Worm (Caenorhabditis elegans) whole organism, L4 larva: ENCODE data around the gene F01G10.9.

Experiments used
- F10B5.3 ChIP-seq: sonication (generic microtip); optimal IDR thresholded peaks from 2 replicates; lab custom pipeline; 2016; ENCODE audit warnings: mild to moderate bottlenecking, missing genetic modification characterization, missing compliant biosample characterization
- F49E8.2 ChIP-seq: sonication (generic microtip); optimal IDR thresholded peaks from 2 replicates; lab custom pipeline; 2016; ENCODE audit warnings: missing compliant biosample characterization, mild to moderate bottlenecking, missing genetic modification characterization, borderline replicate concordance
- T20F7.1 ChIP-seq: fragments of 200-800 bp; sonication (Bioruptor generic); optimal IDR thresholded peaks from 2 replicates; lab custom pipeline; 2018; ENCODE audit warnings: mild to moderate bottlenecking, missing genetic modification characterization, missing compliant biosample characterization
- Y5F2A.4 ChIP-seq: fragments of 200-800 bp; sonication (Bioruptor generic); optimal IDR thresholded peaks from 2 replicates; lab custom pipeline; 2018; ENCODE audit warnings: mild to moderate bottlenecking, missing genetic modification characterization, missing compliant biosample characterization
- ZK546.5 ChIP-seq, 2 experiments: sonication (generic microtip); optimal IDR thresholded peaks; 2 replicates each; lab custom pipeline; 2017; ENCODE audit warnings: missing biosample characterization in 2 of 2, missing genetic modification characterization in 2 of 2
- ceh-28 ChIP-seq: fragments of 150-350 bp; optimal IDR thresholded peaks from 2 replicates; lab custom pipeline; 2014; ENCODE audit warnings: missing biosample characterization, missing genetic modification reagents, missing genetic modification characterization
- ceh-32 ChIP-seq: sonication (generic microtip); optimal IDR thresholded peaks from 2 replicates; lab custom pipeline; 2016; ENCODE audit warnings: mild to moderate bottlenecking, missing genetic modification characterization, missing compliant biosample characterization; ENCODE audit not compliant: poor library complexity
- ces-1 ChIP-seq: fragments of 150-350 bp; sonication (generic microtip); optimal IDR thresholded peaks from 4 replicates; lab custom pipeline; 2014; ENCODE audit warnings: missing biosample characterization, missing genetic modification reagents, missing genetic modification characterization
- cey-2 ChIP-seq: sonication (generic microtip); optimal IDR thresholded peaks from 3 replicates; lab custom pipeline; 2017; ENCODE audit warnings: missing genetic modification characterization, mild to moderate bottlenecking, missing compliant biosample characterization, antibody characterized with exemption, borderline replicate concordance; ENCODE audit not compliant: insufficient read depth
- daf-12 ChIP-seq: fragments of 150-350 bp; optimal IDR thresholded peaks from 2 replicates; lab custom pipeline; 2014; ENCODE audit warnings: missing biosample characterization, missing genetic modification reagents, missing genetic modification characterization
- dmd-6 ChIP-seq: fragments of 200-800 bp; sonication (Bioruptor generic); IDR thresholded peaks from 2 replicates; pipeline ENCODE4 v1.3.6; 2022; ENCODE audit warnings: missing genetic modification reagents, missing genetic modification characterization, missing compliant biosample characterization
- dmd-9 ChIP-seq: fragments of 200-800 bp; sonication (Bioruptor generic); IDR thresholded peaks from 2 replicates; pipeline ENCODE4 v1.3.6; 2022; ENCODE audit warnings: missing genetic modification reagents, missing genetic modification characterization, missing compliant biosample characterization
- duxl-1 ChIP-seq: sonication (generic microtip); optimal IDR thresholded peaks from 2 replicates; lab custom pipeline; 2016; ENCODE audit warnings: mild to moderate bottlenecking, missing genetic modification characterization, moderate library complexity, missing compliant biosample characterization; ENCODE audit not compliant: poor library complexity
- fkh-10 ChIP-seq: fragments of 150-350 bp; optimal IDR thresholded peaks from 2 replicates; lab custom pipeline; 2014; ENCODE audit warnings: missing biosample characterization, missing genetic modification reagents, missing genetic modification characterization
- fos-1 ChIP-seq: fragments of 150-350 bp; optimal IDR thresholded peaks from 2 replicates; lab custom pipeline; 2014; ENCODE audit warnings: missing biosample characterization, missing genetic modification characterization
- hlh-11 ChIP-seq: fragments of 200-800 bp; sonication (Bioruptor generic); optimal IDR thresholded peaks from 2 replicates; lab custom pipeline; 2018; ENCODE audit warnings: mild to moderate bottlenecking, missing genetic modification characterization, missing compliant biosample characterization
- hmg-1.1 ChIP-seq: fragments of 200-800 bp; sonication (Bioruptor generic); IDR thresholded peaks from 2 replicates; pipeline ENCODE4 v1.3.6; 2022; ENCODE audit warnings: missing genetic modification reagents, missing genetic modification characterization, missing compliant biosample characterization
- jun-1 ChIP-seq: fragments of 150-350 bp; optimal IDR thresholded peaks from 2 replicates; lab custom pipeline; 2014; ENCODE audit warnings: missing biosample characterization, missing genetic modification reagents, missing genetic modification characterization
- lim-7 ChIP-seq: fragments of 200-800 bp; sonication (Bioruptor generic); IDR thresholded peaks from 2 replicates; pipeline ENCODE4 v1.3.6; 2022; ENCODE audit warnings: missing genetic modification characterization, missing compliant biosample characterization
- lin-1 ChIP-seq: fragments of 200-800 bp; sonication (Bioruptor generic); IDR thresholded peaks from 2 replicates; pipeline ENCODE4 v1.3.6; 2022; ENCODE audit warnings: missing genetic modification reagents, missing genetic modification characterization, missing compliant biosample characterization
- lin-15B ChIP-seq: fragments of 150-350 bp; sonication (generic microtip); optimal IDR thresholded peaks from 3 replicates; lab custom pipeline; 2014; ENCODE audit warnings: missing biosample characterization, missing genetic modification characterization
- lin-29 ChIP-seq: fragments of 200-800 bp; sonication (Bioruptor generic); IDR thresholded peaks from 2 replicates; pipeline ENCODE4 v1.3.6; 2022; ENCODE audit warnings: missing genetic modification reagents, missing genetic modification characterization, missing compliant biosample characterization
- lin-39 ChIP-seq: fragments of 150-350 bp; optimal IDR thresholded peaks from 2 replicates; lab custom pipeline; 2014; ENCODE audit warnings: missing biosample characterization, missing genetic modification reagents, missing genetic modification characterization
- mdl-1 ChIP-seq, 2 experiments: fragments of 150-350 bp in 1 of 2; sonication (generic microtip) in 1 of 2; optimal IDR thresholded peaks; 2 replicates each; lab custom pipeline; 2014 to 2017; ENCODE audit warnings: missing biosample characterization in 2 of 2, missing genetic modification characterization in 2 of 2
- mes-2 ChIP-seq: sonication (generic microtip); optimal IDR thresholded peaks from 2 replicates; lab custom pipeline; 2016; ENCODE audit warnings: missing genotype, mild to moderate bottlenecking, missing genetic modification characterization, missing compliant biosample characterization; ENCODE audit not compliant: poor library complexity, severe bottlenecking
- mxl-2 ChIP-seq: fragments of 200-800 bp; sonication (Bioruptor generic); conservative IDR thresholded peaks from 2 replicates; pipeline ENCODE4 v1.3.6; 2022; ENCODE audit warnings: missing genetic modification reagents, missing genetic modification characterization, missing compliant biosample characterization
- nhr-48 ChIP-seq: sonication (generic microtip); optimal IDR thresholded peaks from 2 replicates; lab custom pipeline; 2016; ENCODE audit warnings: mild to moderate bottlenecking, missing genetic modification characterization, missing compliant biosample characterization
- nhr-6 ChIP-seq: fragments of 150-350 bp; optimal IDR thresholded peaks from 2 replicates; lab custom pipeline; 2014; ENCODE audit warnings: missing biosample characterization, missing genetic modification characterization
- pqm-1 ChIP-seq: sonication (generic microtip); optimal IDR thresholded peaks from 2 replicates; lab custom pipeline; 2017; ENCODE audit warnings: missing biosample characterization, missing genetic modification characterization
- spr-1 ChIP-seq: sonication (generic microtip); optimal IDR thresholded peaks from 2 replicates; lab custom pipeline; 2016; ENCODE audit warnings: mild to moderate bottlenecking, missing genetic modification characterization, missing compliant biosample characterization
- spr-3 ChIP-seq: fragments of 200-800 bp; sonication (Bioruptor generic); optimal IDR thresholded peaks from 2 replicates; lab custom pipeline; 2018; ENCODE audit warnings: mild to moderate bottlenecking, missing genetic modification characterization, missing compliant biosample characterization
- tag-97 ChIP-seq: fragments of 200-800 bp; sonication (Bioruptor generic); IDR thresholded peaks from 2 replicates; pipeline ENCODE4 v1.3.6; 2022; ENCODE audit warnings: missing genetic modification characterization, missing compliant biosample characterization
- unc-62 ChIP-seq, 3 experiments: fragments of 150-350 bp in 1 of 3; sonication (generic microtip); optimal IDR thresholded peaks in 2 of 3; peaks in 1 of 3; 1 replicate in 1 of 3; 2 replicates in 2 of 3; lab custom pipeline; 2014 to 2017; ENCODE audit warnings: missing biosample characterization in 3 of 3, missing genetic modification characterization in 3 of 3, missing genetic modification reagents in 3 of 3, missing genotype in 1 of 3
- vab-7 ChIP-seq: fragments of 200-800 bp; sonication (Bioruptor generic); IDR thresholded peaks from 2 replicates; pipeline ENCODE4 v1.3.6; 2022; ENCODE audit warnings: missing genetic modification reagents, missing genetic modification characterization, missing compliant biosample characterization
- zag-1 ChIP-seq: fragments of 150-350 bp; optimal IDR thresholded peaks from 2 replicates; lab custom pipeline; 2014; ENCODE audit warnings: missing biosample characterization, missing genetic modification characterization
- zfp-2 ChIP-seq: sonication (generic microtip); optimal IDR thresholded peaks from 2 replicates; lab custom pipeline; 2016; ENCODE audit warnings: mild to moderate bottlenecking, missing genetic modification characterization, missing compliant biosample characterization
- zfp-3 ChIP-seq: fragments of 200-800 bp; sonication (Bioruptor generic); conservative IDR thresholded peaks from 2 replicates; pipeline ENCODE4 v1.3.6; 2022; ENCODE audit warnings: missing genetic modification reagents, missing genetic modification characterization, missing compliant biosample characterization
- ztf-11 ChIP-seq: fragments of 150-350 bp; optimal IDR thresholded peaks from 2 replicates; lab custom pipeline; 2014; ENCODE audit warnings: missing biosample characterization, missing genetic modification characterization

Gene F01G10.9

DNA sequence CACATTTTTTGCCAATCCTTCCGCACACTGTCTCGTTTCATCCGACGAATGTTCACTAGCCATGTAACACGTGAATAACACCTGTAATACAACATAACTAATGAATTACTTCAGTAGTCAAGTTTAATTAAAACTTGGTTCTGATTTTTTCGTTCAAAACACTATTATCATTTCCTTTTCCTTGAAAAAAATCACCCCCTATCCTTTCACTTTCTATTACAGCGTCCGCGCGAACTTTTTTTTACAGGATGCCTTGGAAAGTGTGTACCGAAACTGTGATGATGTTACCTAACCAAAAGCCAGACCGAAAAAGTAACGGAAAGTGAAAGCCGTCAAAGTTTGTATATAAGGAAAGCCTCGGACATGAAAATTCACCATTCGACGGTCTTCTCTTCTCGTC is 43.4 kb downstream of the F01G10.9 start, which contains the start of gene col-124:
Gene col-124, plus strand, starts transcription at position 374 of the 400 bp plus-strand sequence.
- TF ChIP-seq mxl-2 (GFP tag; lab: Robert Waterston, UW) (0 out of 2 replicates have a peak, but pooled peaks have one; percentile 9), ceh-28 (tag; lab: Kevin White, UChicago) (no peak), dmd-6 (GFP tag; lab: Robert Waterston, UW) (peak; percentile 56), cey-2 (tag; lab: Kevin White, UChicago) (peak; percentile 16), spr-1 (tag; lab: Kevin White, UChicago) (no peak), nhr-48 (tag; lab: Kevin White, UChicago) (peak; percentile 71), duxl-1 (tag; lab: Kevin White, UChicago) (no peak), pqm-1 (tag; lab: Kevin White, UChicago) (no peak), mes-2 (no peak)
- TF ChIP-seq, all 104 proteins: peak for 4

DNA sequence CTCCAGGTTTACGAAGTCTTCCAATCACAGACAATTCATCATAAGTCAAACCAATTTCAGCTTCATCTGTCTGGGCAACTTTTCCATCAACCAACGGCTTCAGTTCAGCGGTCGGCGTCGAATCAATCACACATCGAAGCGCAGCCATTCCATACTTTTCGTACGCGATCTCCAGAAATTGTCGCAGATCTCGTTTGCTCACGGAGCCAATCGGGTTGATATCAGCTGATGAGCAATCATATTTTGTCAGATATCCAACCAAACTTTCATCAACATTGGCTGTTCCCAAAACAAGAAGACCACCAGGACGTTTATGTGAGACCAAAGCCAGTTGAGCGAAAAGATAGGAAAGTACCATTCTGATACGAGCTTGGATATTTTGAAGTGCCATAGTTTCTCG is 44.1 kb downstream of the F01G10.9 start:
- TF ChIP-seq unc-62 (GFP tag; optimal IDR thresholded peaks at IDR 0.05 in 1 of 2; lab: Kevin White, UChicago) (peak in 1 of 2 experiments; percentile 95), unc-62 (tag; optimal IDR thresholded peaks at IDR 0.05; lab: Kevin White, UChicago) (no peak), daf-12 (tag; lab: Kevin White, UChicago) (no peak), ceh-32 (tag; lab: Kevin White, UChicago) (no peak), hlh-11 (tag; lab: Kevin White, UChicago) (no peak), vab-7 (GFP tag; lab: Robert Waterston, UW) (no peak), F10B5.3 (no peak)

DNA sequence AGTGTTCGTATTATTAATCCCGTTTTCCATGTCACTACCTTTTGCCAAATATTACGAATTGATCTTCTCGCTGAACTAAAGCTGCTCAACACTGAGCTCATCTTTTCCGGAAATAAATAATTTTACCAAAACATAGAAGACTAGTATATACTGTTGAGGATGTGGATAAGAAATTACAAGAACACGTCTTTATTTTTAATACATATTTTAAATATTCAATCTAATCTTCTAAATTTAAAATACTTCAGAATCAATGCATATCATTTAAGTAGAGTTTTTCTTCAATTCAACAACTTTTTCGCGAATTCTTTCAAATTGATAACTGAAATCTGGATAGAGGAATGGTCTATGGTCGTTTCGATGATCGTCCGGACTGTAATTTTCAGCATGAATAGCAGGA is 44.6 kb downstream of the F01G10.9 start, which contains the start of gene abt-1:
Gene abt-1, minus strand, starts transcription at position 101 of the 400 bp plus-strand sequence.
- TF ChIP-seq lin-15B (tag; lab: Kevin White, UChicago) (no peak), jun-1 (no peak), lin-39 (no peak), vab-7 (GFP tag; lab: Robert Waterston, UW) (no peak), lim-7 (GFP tag; lab: Robert Waterston, UW) (no peak), zag-1 (tag; lab: Kevin White, UChicago) (no peak), nhr-6 (tag; lab: Kevin White, UChicago) (no peak), lin-1 (no peak), spr-1 (tag; lab: Kevin White, UChicago) (no peak), fkh-10 (no peak)

DNA sequence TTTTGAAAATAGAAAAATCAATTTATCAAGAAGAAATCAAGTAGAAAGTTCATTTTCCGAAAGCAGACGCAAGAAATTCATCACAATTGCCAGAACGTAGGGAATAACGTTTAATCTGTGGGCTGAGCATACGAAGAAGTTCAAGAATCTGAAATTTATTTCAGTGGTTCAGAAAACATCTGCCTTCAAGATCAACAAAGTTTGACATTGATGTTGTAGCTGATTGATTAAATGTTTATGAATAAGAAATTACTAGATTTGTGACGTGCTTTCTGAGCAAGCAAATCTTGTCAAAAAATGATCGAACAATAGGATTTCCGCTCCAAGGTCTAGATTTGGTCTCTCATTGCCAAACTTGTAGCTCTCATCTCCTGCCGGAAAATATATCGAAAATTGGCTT is 53.3 kb downstream of the F01G10.9 start, which contains the start of gene K04D7.6:
Gene K04D7.6, minus strand, starts transcription at position 101 of the 400 bp plus-strand sequence.
- TF ChIP-seq mdl-1 (tag; optimal IDR thresholded peaks at IDR 0.05; lab: Kevin White, UChicago) (no peak), fkh-10 (no peak), zfp-2 (no peak), ztf-11 (no peak), lin-29 (no peak), ceh-32 (tag; lab: Kevin White, UChicago) (no peak), ZK546.5 (tag; optimal IDR thresholded peaks at IDR 0.05; lab: Kevin White, UChicago) (no peak), zfp-3 (no peak), hmg-1.1 (GFP tag; lab: Robert Waterston, UW) (no peak), T20F7.1 (GFP tag; lab: Kevin White, UChicago) (no peak), Y5F2A.4 (no peak), dmd-9 (GFP tag; lab: Robert Waterston, UW) (no peak), ces-1 (GFP tag; lab: Kevin White, UChicago) (no peak), F49E8.2 (tag; lab: Kevin White, UChicago) (no peak), fos-1 (no peak), dmd-6 (GFP tag; lab: Robert Waterston, UW) (no peak), spr-3 (GFP tag; lab: Kevin White, UChicago) (no peak), tag-97 (GFP tag; lab: Robert Waterston, UW) (no peak)
- TF ChIP-seq, all 104 proteins: peak for 0
